Fruit fly (Drosophila melanogaster) whole organism, embryonic: ENCODE measurements around the gene Arl4.

Source experiments
- CG1024 ChIP-seq: fragments of 200-800 bp; sonication (Bioruptor generic); IDR thresholded peaks from 2 replicates; pipeline ENCODE4 v1.3.6; 2022; ENCODE audit warnings: missing biosample characterization, missing genetic modification characterization
- CG13894 ChIP-seq: fragments of 200-800 bp; sonication (Bioruptor generic); optimal IDR thresholded peaks from 3 replicates; lab custom pipeline; 2018; ENCODE audit warnings: missing biosample characterization, mild to moderate bottlenecking, missing genetic modification characterization, moderate library complexity
- CG2202 ChIP-seq: fragments of 200-800 bp; sonication (Bioruptor generic); optimal IDR thresholded peaks from 2 replicates; lab custom pipeline; 2018; ENCODE audit warnings: missing biosample characterization, mild to moderate bottlenecking, missing genetic modification characterization
- CG2889 ChIP-seq: fragments of 200-800 bp; sonication (Bioruptor generic); IDR thresholded peaks from 3 replicates; pipeline ENCODE4 v1.3.6; 2022; ENCODE audit warnings: missing biosample characterization, missing genetic modification characterization
- CG32532 ChIP-seq: fragments of 200-800 bp; sonication (Bioruptor generic); IDR thresholded peaks from 2 replicates; pipeline ENCODE4 v1.3.6; 2022; ENCODE audit warnings: missing biosample characterization, missing genetic modification characterization
- CG34376 ChIP-seq: fragments of 200-800 bp; sonication (Bioruptor generic); optimal IDR thresholded peaks from 2 replicates; lab custom pipeline; 2018; ENCODE audit warnings: missing biosample characterization, mild to moderate bottlenecking, missing genetic modification characterization
- CG6272 ChIP-seq: fragments of 200-800 bp; sonication (Bioruptor generic); IDR thresholded peaks from 2 replicates; pipeline ENCODE4 v1.3.6; 2022; ENCODE audit warnings: missing biosample characterization, missing genetic modification characterization
- Gug ChIP-seq: fragments of 200-800 bp; sonication (Bioruptor generic); IDR thresholded peaks from 4 replicates; pipeline ENCODE4 v1.3.6; 2022; ENCODE audit warnings: missing biosample characterization, missing genetic modification characterization
- Lpt ChIP-seq: fragments of >200 bp; optimal IDR thresholded peaks from 2 replicates; lab custom pipeline; 2018; ENCODE audit warnings: missing biosample characterization, missing genetic modification characterization
- Mad ChIP-seq: fragments of 200-800 bp; sonication (Bioruptor generic); optimal IDR thresholded peaks from 2 replicates; lab custom pipeline; 2016; ENCODE audit warnings: missing biosample characterization, missing genetic modification characterization
- Six4 ChIP-seq: fragments of 200-800 bp; sonication (Bioruptor generic); optimal IDR thresholded peaks from 2 replicates; lab custom pipeline; 2016; ENCODE audit warnings: missing biosample characterization, missing genetic modification characterization
- Sox102F ChIP-seq: fragments of 200-800 bp; sonication (Bioruptor generic); optimal IDR thresholded peaks from 2 replicates; lab custom pipeline; 2018; ENCODE audit warnings: missing biosample characterization, mild to moderate bottlenecking, missing genetic modification characterization, moderate library complexity
- knrl ChIP-seq: fragments of 200-800 bp; sonication (Bioruptor generic); IDR thresholded peaks from 3 replicates; pipeline ENCODE4 v1.3.6; 2022; ENCODE audit warnings: missing biosample characterization, missing genetic modification characterization; ENCODE audit not compliant: partially characterized antibody

DNA sequence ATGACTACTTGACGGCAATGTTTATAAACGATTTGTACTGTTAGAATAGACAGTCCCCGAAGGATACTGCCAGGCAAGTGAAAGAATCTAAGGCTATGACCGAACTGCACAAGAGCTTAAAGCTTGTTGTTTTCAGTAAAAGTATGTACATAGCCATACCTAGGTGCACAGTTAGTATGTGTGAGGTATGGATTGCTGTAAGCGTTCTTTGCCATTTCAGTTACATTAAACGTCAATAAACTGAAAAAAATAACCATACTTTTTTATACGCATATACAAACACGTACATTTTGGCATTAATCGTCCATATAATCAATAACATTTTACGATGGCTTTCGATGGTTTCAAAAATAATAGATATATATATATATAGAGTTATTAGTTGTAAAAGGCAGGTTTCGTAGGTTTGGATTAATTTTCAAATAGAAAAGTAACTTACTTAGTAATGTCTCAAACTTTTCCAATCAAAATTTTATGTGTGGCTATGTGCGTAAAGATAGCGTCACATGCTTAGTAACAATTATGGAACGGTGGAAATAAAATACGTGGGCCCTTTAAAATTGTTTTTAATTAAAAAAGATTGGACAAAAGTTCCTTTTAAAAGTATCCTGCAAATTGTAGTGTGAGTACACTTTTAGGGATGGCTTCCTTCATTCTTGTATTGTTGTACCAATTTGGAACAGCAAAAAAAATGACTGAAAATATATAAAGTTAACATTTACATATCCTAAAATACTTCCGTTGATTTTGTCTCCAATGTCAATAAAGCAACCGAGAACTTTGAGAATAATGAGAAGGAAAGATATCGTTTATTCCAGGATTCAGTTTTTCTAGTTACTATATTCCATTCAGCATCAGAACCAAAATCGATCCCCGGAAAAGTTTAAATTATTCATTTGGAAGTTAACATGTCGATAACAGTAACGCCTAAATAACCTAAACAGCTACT is 14.5 kb upstream of the Arl4 start, which contains the start of gene Abcd1:
- TF ChIP-seq Six4, result no peak
- TF ChIP-seq CG13894 (tag; lab: Kevin White, UChicago), result no peak
- no peak for TF ChIP-seq Mad (GFP tag; lab: Kevin White, UChicago)
- TF ChIP-seq knrl (GFP tag; lab: Robert Waterston, UW), result no peak
- TF ChIP-seq Sox102F, result no peak
- TF ChIP-seq CG1024 (GFP tag; lab: Robert Waterston, UW), result peak; percentile 98
- TF ChIP-seq CG6272 (GFP tag; lab: Robert Waterston, UW), result no peak
- TF ChIP-seq CG2202 (tag; lab: Kevin White, UChicago), result no peak
- no peak for TF ChIP-seq Gug (GFP tag; lab: Robert Waterston, UW)
- TF ChIP-seq CG34376 (GFP tag; lab: Kevin White, UChicago), result no peak
- no peak for TF ChIP-seq CG2889
- no peak for TF ChIP-seq Lpt (GFP tag; lab: Kevin White, UChicago)
- TF ChIP-seq CG32532, result no peak
